Worm (Caenorhabditis elegans) whole organism, midembryonic: ENCODE measurements around the gene col-151.
A peak's percentile ranks its signal among the peaks of the same experiment; 100 is the strongest.

Experiments used
- T22C8.4 ChIP-seq: fragments of 200-800 bp; sonication (Bioruptor generic); IDR thresholded peaks from 2 replicates; pipeline ENCODE4 v1.3.6; 2022; ENCODE audit warnings: missing genetic modification characterization, missing compliant biosample characterization
- cog-1 ChIP-seq: sonication (generic microtip); optimal IDR thresholded peaks from 2 replicates; lab custom pipeline; 2016; ENCODE audit warnings: missing genetic modification characterization, missing compliant biosample characterization
- flt-1 ChIP-seq: fragments of 200-800 bp; sonication (Bioruptor generic); IDR thresholded peaks from 2 replicates; pipeline ENCODE4 v1.3.6; 2022; ENCODE audit warnings: missing genetic modification characterization, missing compliant biosample characterization
- klf-2 ChIP-seq: fragments of 200-800 bp; sonication (Bioruptor generic); conservative IDR thresholded peaks from 2 replicates; pipeline ENCODE4 v1.3.6; 2022; ENCODE audit warnings: missing genetic modification reagents, missing genetic modification characterization, missing compliant biosample characterization
- med-1 ChIP-seq: sonication (generic microtip); optimal IDR thresholded peaks from 2 replicates; lab custom pipeline; 2017; ENCODE audit warnings: missing genetic modification characterization, mild to moderate bottlenecking, missing compliant biosample characterization, antibody characterized with exemption, missing genetic modification reagents; ENCODE audit not compliant: insufficient read depth
- ref-1 ChIP-seq: fragments of 200-800 bp; sonication (Bioruptor generic); conservative IDR thresholded peaks from 2 replicates; pipeline ENCODE4 v1.3.6; 2022; ENCODE audit warnings: missing genetic modification reagents, missing genetic modification characterization, missing compliant biosample characterization
- tab-1 ChIP-seq: fragments of 200-800 bp; sonication (Bioruptor generic); IDR thresholded peaks from 2 replicates; pipeline ENCODE4 v1.3.6; 2022; ENCODE audit warnings: missing genetic modification characterization, missing compliant biosample characterization
- ztf-23 ChIP-seq: fragments of 200-800 bp; sonication (Bioruptor generic); IDR thresholded peaks from 2 replicates; pipeline ENCODE4 v1.3.6; 2022; ENCODE audit warnings: missing genetic modification reagents, missing genetic modification characterization, missing compliant biosample characterization
- ztf-29 ChIP-seq: fragments of 200-800 bp; sonication (Bioruptor generic); IDR thresholded peaks from 2 replicates; pipeline ENCODE4 v1.3.6; 2022; ENCODE audit warnings: missing genetic modification reagents, missing genetic modification characterization, missing compliant biosample characterization

col-151 gene

ce11 chrV:10379761-10380160, 15.3 kb downstream of the col-151 start:
- TF ChIP-seq klf-2 (GFP tag; lab: Robert Waterston, UW) = no peak
- TF ChIP-seq med-1 (GFP tag; lab: Kevin White, UChicago) = no peak
- TF ChIP-seq tab-1 (GFP tag; lab: Robert Waterston, UW) = no peak
- TF ChIP-seq T22C8.4 (GFP tag; lab: Robert Waterston, UW) = no peak
- no peak for TF ChIP-seq ref-1 (GFP tag; lab: Robert Waterston, UW)
- TF ChIP-seq flt-1 (GFP tag; lab: Robert Waterston, UW) = no peak
- TF ChIP-seq ztf-29 (GFP tag; lab: Robert Waterston, UW) = no peak
- no peak for TF ChIP-seq cog-1
- no peak for TF ChIP-seq ztf-23 (GFP tag; lab: Robert Waterston, UW)

- TF ChIP-seq T22C8.4 (GFP tag; lab: Robert Waterston, UW) (no peak), cog-1 (no peak), ref-1 (GFP tag; lab: Robert Waterston, UW) (no peak), ztf-23 (GFP tag; lab: Robert Waterston, UW) (no peak), flt-1 (GFP tag; lab: Robert Waterston, UW) (no peak), tab-1 (GFP tag; lab: Robert Waterston, UW) (no peak), ztf-29 (GFP tag; lab: Robert Waterston, UW) (no peak), med-1 (GFP tag; lab: Kevin White, UChicago) (no peak), klf-2 (GFP tag; lab: Robert Waterston, UW) (no peak)
These were observed 15.7 kb downstream of the col-151 start, which contains the start of gene AC3.12 for ce11 chrV:10379293-10379692. TSS of gene AC3.12 (minus strand) at chrV:10379393.

ce11 chrV:10371951-10372350, 23.1 kb downstream of the col-151 start, which contains the start of gene ugt-49:
TSS of gene ugt-49 (plus strand) at chrV:10372321.
- no peak for TF ChIP-seq med-1 (GFP tag; lab: Kevin White, UChicago)
- no peak for TF ChIP-seq tab-1 (GFP tag; lab: Robert Waterston, UW)
- no peak for TF ChIP-seq T22C8.4 (GFP tag; lab: Robert Waterston, UW)
- no peak for TF ChIP-seq ztf-29 (GFP tag; lab: Robert Waterston, UW)
- TF ChIP-seq flt-1 (GFP tag; lab: Robert Waterston, UW) = no peak
- TF ChIP-seq ref-1 (GFP tag; lab: Robert Waterston, UW) = no peak
- no peak for TF ChIP-seq cog-1
- TF ChIP-seq klf-2 (GFP tag; lab: Robert Waterston, UW) = no peak
- no peak for TF ChIP-seq ztf-23 (GFP tag; lab: Robert Waterston, UW)

- no peak for TF ChIP-seq med-1 (GFP tag; lab: Kevin White, UChicago)
- TF ChIP-seq cog-1 = no peak
- no peak for TF ChIP-seq klf-2 (GFP tag; lab: Robert Waterston, UW)
- TF ChIP-seq ztf-29 (GFP tag; lab: Robert Waterston, UW) = no peak
- no peak for TF ChIP-seq ref-1 (GFP tag; lab: Robert Waterston, UW)
- TF ChIP-seq flt-1 (GFP tag; lab: Robert Waterston, UW) = no peak
- TF ChIP-seq ztf-23 (GFP tag; lab: Robert Waterston, UW) = no peak
- no peak for TF ChIP-seq tab-1 (GFP tag; lab: Robert Waterston, UW)
- no peak for TF ChIP-seq T22C8.4 (GFP tag; lab: Robert Waterston, UW)
These were observed 23.8 kb downstream of the col-151 start for ce11 chrV:10371177-10371576.

- TF ChIP-seq cog-1 = no peak
- no peak for TF ChIP-seq ztf-23 (GFP tag; lab: Robert Waterston, UW)
- no peak for TF ChIP-seq ztf-29 (GFP tag; lab: Robert Waterston, UW)
- no peak for TF ChIP-seq klf-2 (GFP tag; lab: Robert Waterston, UW)
- TF ChIP-seq tab-1 (GFP tag; lab: Robert Waterston, UW) = no peak
- TF ChIP-seq flt-1 (GFP tag; lab: Robert Waterston, UW) = no peak
- no peak for TF ChIP-seq T22C8.4 (GFP tag; lab: Robert Waterston, UW)
- no peak for TF ChIP-seq ref-1 (GFP tag; lab: Robert Waterston, UW)
- no peak for TF ChIP-seq med-1 (GFP tag; lab: Kevin White, UChicago)
These were observed 26.8 kb downstream of the col-151 start, which contains the start of gene sri-20 for ce11 chrV:10368256-10368655. TSS of gene sri-20 (plus strand) at chrV:10368556.

- TF ChIP-seq klf-2 (GFP tag; lab: Robert Waterston, UW) (no peak), ztf-29 (GFP tag; lab: Robert Waterston, UW) (no peak), tab-1 (GFP tag; lab: Robert Waterston, UW) (no peak), cog-1 (no peak)
These were observed 31.2 kb downstream of the col-151 start for ce11 chrV:10363834-10364233.

- TF ChIP-seq med-1 (GFP tag; lab: Kevin White, UChicago) (no peak), cog-1 (no peak), tab-1 (GFP tag; lab: Robert Waterston, UW) (no peak), flt-1 (GFP tag; lab: Robert Waterston, UW) (no peak), ref-1 (GFP tag; lab: Robert Waterston, UW) (no peak), ztf-29 (GFP tag; lab: Robert Waterston, UW) (no peak), T22C8.4 (GFP tag; lab: Robert Waterston, UW) (no peak), klf-2 (GFP tag; lab: Robert Waterston, UW) (no peak), ztf-23 (GFP tag; lab: Robert Waterston, UW) (0 out of 2 replicates have a peak, but pooled peaks have one; percentile 18)
These were observed 33.1 kb downstream of the col-151 start, which contains the start of gene cash-1 for ce11 chrV:10361830-10362397. TSS of gene cash-1 (plus strand) at chrV:10362261.

- no peak for TF ChIP-seq flt-1 (GFP tag; lab: Robert Waterston, UW)
- no peak for TF ChIP-seq cog-1
- no peak for TF ChIP-seq tab-1 (GFP tag; lab: Robert Waterston, UW)
- no peak for TF ChIP-seq ref-1 (GFP tag; lab: Robert Waterston, UW)
- no peak for TF ChIP-seq med-1 (GFP tag; lab: Kevin White, UChicago)
- no peak for TF ChIP-seq klf-2 (GFP tag; lab: Robert Waterston, UW)
- no peak for TF ChIP-seq T22C8.4 (GFP tag; lab: Robert Waterston, UW)
- no peak for TF ChIP-seq ztf-29 (GFP tag; lab: Robert Waterston, UW)
- no peak for TF ChIP-seq ztf-23 (GFP tag; lab: Robert Waterston, UW)
These were observed 34.8 kb downstream of the col-151 start for ce11 chrV:10360186-10360585.

- TF ChIP-seq ref-1 (GFP tag; lab: Robert Waterston, UW) = no peak
- TF ChIP-seq cog-1 = no peak
- TF ChIP-seq T22C8.4 (GFP tag; lab: Robert Waterston, UW) = no peak
- TF ChIP-seq ztf-23 (GFP tag; lab: Robert Waterston, UW) = no peak
- no peak for TF ChIP-seq ztf-29 (GFP tag; lab: Robert Waterston, UW)
- no peak for TF ChIP-seq med-1 (GFP tag; lab: Kevin White, UChicago)
- TF ChIP-seq tab-1 (GFP tag; lab: Robert Waterston, UW) = no peak
- TF ChIP-seq klf-2 (GFP tag; lab: Robert Waterston, UW) = no peak
These were observed 36.8 kb downstream of the col-151 start, which contains the start of gene ttll-15 for ce11 chrV:10358238-10358637. TSS of gene ttll-15 (plus strand) at chrV:10358538.
